Fruit fly (Drosophila melanogaster): ENCODE data around the gene spo.

spo gene

DNA sequence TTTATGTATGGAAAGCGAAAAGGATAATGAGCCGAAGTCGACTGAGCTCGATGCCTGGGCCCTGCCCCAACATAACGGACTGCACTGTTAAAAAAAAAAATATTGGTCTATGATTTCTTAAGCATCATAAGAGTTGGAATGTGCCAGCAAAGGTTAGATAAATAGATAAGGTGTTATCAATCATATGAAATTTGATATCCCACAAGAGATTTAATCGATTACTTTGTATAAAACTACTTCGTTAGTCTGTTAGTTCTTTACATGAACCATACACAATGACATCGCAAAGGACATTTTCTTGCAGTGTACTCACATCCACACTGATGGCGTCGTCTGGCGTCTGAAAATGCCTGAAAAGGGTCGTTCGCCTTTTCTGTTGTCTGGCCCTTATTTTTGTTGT is 45.1 kb upstream of the spo start:
- TF ChIP-seq achi (GFP tag; optimal IDR thresholded peaks at IDR 0.05): peak; percentile 50
- no peak for TF ChIP-seq CG16779 (tag; optimal IDR thresholded peaks at IDR 0.05)
- no peak for TF ChIP-seq vri (GFP tag; optimal IDR thresholded peaks at IDR 0.05)
- no peak for TF ChIP-seq CG7368 (GFP tag; optimal IDR thresholded peaks at IDR 0.05)
- peak; percentile 69 for TF ChIP-seq Met (GFP tag; optimal IDR thresholded peaks at IDR 0.05)
- TF ChIP-seq Sox102F (GFP tag; optimal IDR thresholded peaks at IDR 0.05): peak; percentile 66
- TF ChIP-seq CG15336 (GFP tag; IDR thresholded peaks at IDR 0.05): no peak
- TF ChIP-seq Hr38 (GFP tag; optimal IDR thresholded peaks at IDR 0.05): no peak
- no peak for TF ChIP-seq fd85E (GFP tag; optimal IDR thresholded peaks at IDR 0.05)
- TF ChIP-seq CG6276 (GFP tag; optimal IDR thresholded peaks at IDR 0.05): no peak
- TF ChIP-seq fkh (GFP tag; optimal IDR thresholded peaks at IDR 0.05): no peak
- peak; percentile 50 for TF ChIP-seq CG6792 (GFP tag; optimal IDR thresholded peaks at IDR 0.05)
- peak; percentile 59 for TF ChIP-seq Hr4 (GFP tag; optimal IDR thresholded peaks at IDR 0.05)
- TF ChIP-seq CG3032 (tag; optimal IDR thresholded peaks at IDR 0.05): peak; percentile 61
- TF ChIP-seq CG32006 (GFP tag; optimal IDR thresholded peaks at IDR 0.05): peak; percentile 67
- 0 out of 3 replicates have a peak, but pooled peaks have one; percentile 42 for TF ChIP-seq CG6163 (GFP tag; IDR thresholded peaks at IDR 0.05)
- TF ChIP-seq Lpt (GFP tag; optimal IDR thresholded peaks at IDR 0.05): peak; percentile 14
- TF ChIP-seq Eip78C (GFP tag): peak; percentile 90
- TF ChIP-seq Ets96B (tag; optimal IDR thresholded peaks at IDR 0.05): peak; percentile 58
- peak; percentile 47 for TF ChIP-seq cyc (GFP tag; optimal IDR thresholded peaks at IDR 0.05)
- TF ChIP-seq Eip93F (GFP tag; optimal IDR thresholded peaks at IDR 0.05): no peak
- peak; percentile 51 for TF ChIP-seq CG3919 (GFP tag; optimal IDR thresholded peaks at IDR 0.05)
- TF ChIP-seq CG34406 (GFP tag; optimal IDR thresholded peaks at IDR 0.05): peak; percentile 44
- TF ChIP-seq Ets21C (GFP tag; optimal IDR thresholded peaks at IDR 0.05): peak; percentile 8
- TF ChIP-seq svp (GFP tag): peak; percentile 85
- peak; percentile 73 for TF ChIP-seq Eip75B (GFP tag; optimal IDR thresholded peaks at IDR 0.05)
- TF ChIP-seq fd59A (GFP tag; optimal IDR thresholded peaks at IDR 0.05): peak; percentile 29
- no peak for TF ChIP-seq CG11902 (GFP tag; optimal IDR thresholded peaks at IDR 0.05)
- TF ChIP-seq net (GFP tag; optimal IDR thresholded peaks at IDR 0.05): no peak
- TF ChIP-seq Gug (GFP tag; IDR thresholded peaks at IDR 0.05): no peak
- TF ChIP-seq pdm3 (GFP tag; optimal IDR thresholded peaks at IDR 0.05): peak; percentile 52
- TF ChIP-seq acj6 (GFP tag; optimal IDR thresholded peaks at IDR 0.05): peak; percentile 56
- TF ChIP-seq CG8319 (GFP tag; optimal IDR thresholded peaks at IDR 0.05): peak; percentile 22
- peak; percentile 60 for TF ChIP-seq esn (GFP tag; optimal IDR thresholded peaks at IDR 0.05)
- peak; percentile 45 for TF ChIP-seq spab (GFP tag; optimal IDR thresholded peaks at IDR 0.05)
- TF ChIP-seq dsx (GFP tag; optimal IDR thresholded peaks at IDR 0.05; ENCODE audit: poor library complexity, severe bottlenecking): peak; percentile 29
- TF ChIP-seq Sox14 (GFP tag; optimal IDR thresholded peaks at IDR 0.05): peak; percentile 62
- TF ChIP-seq eg (GFP tag; IDR thresholded peaks at IDR 0.05): no peak
- TF ChIP-seq salr (GFP tag; optimal IDR thresholded peaks at IDR 0.05): peak in 1 of 2 experiments; percentile 28
- no peak for TF ChIP-seq CG11762 (GFP tag; optimal IDR thresholded peaks at IDR 0.05; ENCODE audit: insufficient read depth)
- TF ChIP-seq CG1621 (tag; optimal IDR thresholded peaks at IDR 0.05): peak; percentile 39
- peak; percentile 46 for TF ChIP-seq Smox (GFP tag; optimal IDR thresholded peaks at IDR 0.05)
- TF ChIP-seq dac (GFP tag; optimal IDR thresholded peaks at IDR 0.05): no peak
- TF ChIP-seq topi (GFP tag; optimal IDR thresholded peaks at IDR 0.05): peak; percentile 61
- TF ChIP-seq CG11294 (GFP tag; IDR thresholded peaks at IDR 0.05): no peak
- no peak for TF ChIP-seq CG6854 (GFP tag; optimal IDR thresholded peaks at IDR 0.05)
- peak; percentile 56 for TF ChIP-seq Hr39 (GFP tag; optimal IDR thresholded peaks at IDR 0.05)
- TF ChIP-seq CG4318 (GFP tag; optimal IDR thresholded peaks at IDR 0.05): peak; percentile 17
- TF ChIP-seq CG10669 (GFP tag; optimal IDR thresholded peaks at IDR 0.05): peak; percentile 63
- peak; percentile 60 for TF ChIP-seq CG31627 (GFP tag; optimal IDR thresholded peaks at IDR 0.05)
- TF ChIP-seq OdsH (GFP tag; optimal IDR thresholded peaks at IDR 0.05): peak; percentile 38
- peak; percentile 65 for TF ChIP-seq CG6808 (GFP tag; optimal IDR thresholded peaks at IDR 0.05)
- TF ChIP-seq CG8119 (GFP tag; IDR thresholded peaks at IDR 0.05): 0 out of 3 replicates have a peak, but pooled peaks have one; percentile 31
